Fruit fly (Drosophila melanogaster) whole organism, embryonic: ENCODE data around the gene CG4338.

Experiments used
- Asciz ChIP-seq: fragments of 200-800 bp; sonication (Bioruptor generic); optimal IDR thresholded peaks from 2 replicates; lab custom pipeline; 2017; ENCODE audit warnings: missing biosample characterization, mild to moderate bottlenecking, missing genetic modification characterization, missing genetic modification reagents
- Blimp-1 ChIP-seq: fragments of 200-800 bp; sonication (Bioruptor generic); optimal IDR thresholded peaks from 3 replicates; lab custom pipeline; 2018; ENCODE audit warnings: missing biosample characterization, missing genetic modification characterization, mild to moderate bottlenecking, moderate library complexity, missing genetic modification reagents
- CG11093 ChIP-seq: fragments of 200-800 bp; sonication (Bioruptor generic); IDR thresholded peaks from 3 replicates; pipeline ENCODE4 v1.3.6; 2022; ENCODE audit warnings: missing biosample characterization, missing genetic modification characterization
- CG11695 ChIP-seq: fragments of 200-800 bp; sonication (Bioruptor generic); IDR thresholded peaks from 3 replicates; pipeline ENCODE4 v1.3.6; 2022; ENCODE audit warnings: missing biosample characterization, missing genetic modification characterization
- CG12219 ChIP-seq: fragments of 200-800 bp; sonication (Bioruptor generic); optimal IDR thresholded peaks from 3 replicates; lab custom pipeline; 2018; ENCODE audit warnings: missing biosample characterization, mild to moderate bottlenecking, missing genetic modification characterization
- CG12659 ChIP-seq: fragments of 200-800 bp; sonication (Bioruptor generic); optimal IDR thresholded peaks from 3 replicates; lab custom pipeline; 2017; ENCODE audit warnings: mild to moderate bottlenecking, missing biosample characterization, missing genetic modification reagents, missing genetic modification characterization
- CG13287 ChIP-seq: fragments of 200-800 bp; sonication (Bioruptor generic); IDR thresholded peaks from 2 replicates; pipeline ENCODE4 v1.3.6; 2022; ENCODE audit warnings: missing biosample characterization, missing genetic modification characterization; ENCODE audit not compliant: partially characterized antibody
- CG15514 ChIP-seq: fragments of 200-800 bp; sonication (Bioruptor generic); optimal IDR thresholded peaks from 3 replicates; lab custom pipeline; 2017; ENCODE audit warnings: missing biosample characterization, missing genetic modification characterization, mild to moderate bottlenecking, moderate library complexity, missing genetic modification reagents
- CG15601 ChIP-seq: fragments of 200-800 bp; sonication (Bioruptor generic); optimal IDR thresholded peaks from 3 replicates; lab custom pipeline; 2019; ENCODE audit warnings: missing biosample characterization, mild to moderate bottlenecking, missing genetic modification characterization, moderate library complexity
- CG1792 ChIP-seq: fragments of 200-800 bp; sonication (Bioruptor generic); optimal IDR thresholded peaks from 2 replicates; lab custom pipeline; 2016; ENCODE audit warnings: missing biosample characterization, missing genetic modification characterization
- CG31365 ChIP-seq: fragments of 200-800 bp; sonication (Bioruptor generic); optimal IDR thresholded peaks from 2 replicates; lab custom pipeline; 2018; ENCODE audit warnings: missing biosample characterization, mild to moderate bottlenecking, missing genetic modification characterization
- CG31441 ChIP-seq: fragments of 200-800 bp; sonication (Bioruptor generic); IDR thresholded peaks from 2 replicates; pipeline ENCODE4 v1.3.6; 2022; ENCODE audit warnings: missing biosample characterization, missing genetic modification characterization
- CG32772 ChIP-seq: fragments of 200-800 bp; sonication (Bioruptor generic); IDR thresholded peaks from 2 replicates; pipeline ENCODE4 v1.3.6; 2022; ENCODE audit warnings: missing biosample characterization, missing genetic modification characterization
- CG5953 ChIP-seq: fragments of 200-800 bp; sonication (Bioruptor generic); IDR thresholded peaks from 2 replicates; pipeline ENCODE4 v1.3.6; 2022; ENCODE audit warnings: missing biosample characterization, missing genetic modification characterization
- CG6683 ChIP-seq: fragments of 200-800 bp; sonication (Bioruptor generic); optimal IDR thresholded peaks from 2 replicates; lab custom pipeline; 2017; ENCODE audit warnings: missing biosample characterization, mild to moderate bottlenecking, missing genetic modification characterization, missing genetic modification reagents
- CG8290 ChIP-seq, 3 experiments: fragments of 200-800 bp; sonication (Bioruptor generic); optimal IDR thresholded peaks; 2 replicates each; lab custom pipeline; 2016 to 2019; ENCODE audit warnings: missing biosample characterization in 3 of 3, missing genetic modification characterization in 3 of 3, mild to moderate bottlenecking in 2 of 3, moderate library complexity in 1 of 3
- CoRest ChIP-seq: fragments of 200-800 bp; sonication (Bioruptor generic); optimal IDR thresholded peaks from 3 replicates; lab custom pipeline; 2018; ENCODE audit warnings: missing biosample characterization, mild to moderate bottlenecking, missing genetic modification characterization, moderate library complexity
- Dbx ChIP-seq: fragments of 200-800 bp; sonication (Bioruptor generic); IDR thresholded peaks from 3 replicates; pipeline ENCODE4 v1.3.6; 2022; ENCODE audit warnings: missing biosample characterization, missing genetic modification characterization
- Dll ChIP-seq: fragments of 200-800 bp; sonication (Bioruptor generic); IDR thresholded peaks from 4 replicates; pipeline ENCODE4 v1.3.6; 2022; ENCODE audit warnings: missing biosample characterization, missing genetic modification characterization; ENCODE audit not compliant: partially characterized antibody
- HHEX ChIP-seq: fragments of 200-800 bp; sonication (Bioruptor generic); optimal IDR thresholded peaks from 3 replicates; lab custom pipeline; 2017; ENCODE audit warnings: missing biosample characterization, mild to moderate bottlenecking, missing genetic modification characterization, missing genetic modification reagents
- HLH4C ChIP-seq: fragments of 200-800 bp; sonication (Bioruptor generic); IDR thresholded peaks from 3 replicates; pipeline ENCODE4 v1.3.6; 2022; ENCODE audit warnings: missing biosample characterization, missing genetic modification characterization; ENCODE audit not compliant: partially characterized antibody
- Kr ChIP-seq: fragments of 200-800 bp; sonication (Bioruptor generic); optimal IDR thresholded peaks from 2 replicates; lab custom pipeline; 2017; ENCODE audit warnings: missing biosample characterization, mild to moderate bottlenecking, missing genetic modification characterization
- Lim3 ChIP-seq: fragments of 200-800 bp; sonication (Bioruptor generic); IDR thresholded peaks from 2 replicates; pipeline ENCODE4 v1.3.6; 2022; ENCODE audit warnings: missing biosample characterization, missing genetic modification characterization
- Mrtf ChIP-seq: fragments of 200-800 bp; sonication (Bioruptor generic); IDR thresholded peaks from 3 replicates; pipeline ENCODE4 v1.3.6; 2022; ENCODE audit warnings: missing biosample characterization, missing genetic modification characterization
- Oli ChIP-seq: fragments of 200-800 bp; sonication (Bioruptor generic); optimal IDR thresholded peaks from 2 replicates; lab custom pipeline; 2018; ENCODE audit warnings: missing biosample characterization, mild to moderate bottlenecking, missing genetic modification characterization, moderate library complexity
- PHDP ChIP-seq: fragments of 200-800 bp; sonication (Bioruptor generic); optimal IDR thresholded peaks from 3 replicates; lab custom pipeline; 2018; ENCODE audit warnings: missing biosample characterization, mild to moderate bottlenecking, missing genetic modification characterization, moderate library complexity
- Ptx1 ChIP-seq: fragments of 200-800 bp; sonication (Bioruptor generic); IDR thresholded peaks from 2 replicates; pipeline ENCODE4 v1.3.6; 2022; ENCODE audit warnings: missing biosample characterization, missing genetic modification characterization
- Sox100B ChIP-seq: fragments of 200-800 bp; sonication (Bioruptor generic); optimal IDR thresholded peaks from 3 replicates; lab custom pipeline; 2018; ENCODE audit warnings: missing biosample characterization, mild to moderate bottlenecking, missing genetic modification characterization
- Sry-δ ChIP-seq: fragments of 200-800 bp; sonication (Bioruptor generic); optimal IDR thresholded peaks from 2 replicates; lab custom pipeline; 2016; ENCODE audit warnings: missing biosample characterization, missing genetic modification characterization
- Xrp1 ChIP-seq: fragments of 200-800 bp; sonication (Bioruptor generic); IDR thresholded peaks from 2 replicates; pipeline ENCODE4 v1.3.6; 2022; ENCODE audit warnings: missing biosample characterization, missing genetic modification characterization
- amos ChIP-seq: fragments of 200-800 bp; sonication (Bioruptor generic); IDR thresholded peaks from 2 replicates; pipeline ENCODE4 v1.3.6; 2022; ENCODE audit warnings: missing biosample characterization, missing genetic modification characterization; ENCODE audit not compliant: partially characterized antibody
- ap ChIP-seq: fragments of 200-800 bp; sonication (Bioruptor generic); IDR thresholded peaks from 2 replicates; pipeline ENCODE4 v1.3.6; 2022; ENCODE audit warnings: missing biosample characterization, missing genetic modification characterization
- bbx ChIP-seq: fragments of 200-800 bp; sonication (Bioruptor generic); IDR thresholded peaks from 2 replicates; pipeline ENCODE4 v1.3.6; 2022; ENCODE audit warnings: missing biosample characterization, missing genetic modification characterization; ENCODE audit not compliant: partially characterized antibody
- chn ChIP-seq: fragments of 200-800 bp; sonication (Bioruptor generic); optimal IDR thresholded peaks from 2 replicates; lab custom pipeline; 2016; ENCODE audit warnings: missing biosample characterization, missing genetic modification characterization
- corto ChIP-seq: fragments of 200-800 bp; sonication (Bioruptor generic); optimal IDR thresholded peaks from 2 replicates; lab custom pipeline; 2016; ENCODE audit warnings: missing biosample characterization, mild to moderate bottlenecking, missing genetic modification characterization, moderate library complexity
- danr ChIP-seq: fragments of 200-800 bp; sonication (Bioruptor generic); IDR thresholded peaks from 2 replicates; pipeline ENCODE4 v1.3.6; 2022; ENCODE audit warnings: missing biosample characterization, missing genetic modification characterization
- ftz-f1 ChIP-seq: fragments of 200-800 bp; sonication (Bioruptor generic); optimal IDR thresholded peaks from 2 replicates; lab custom pipeline; 2016; ENCODE audit warnings: missing biosample characterization, missing genetic modification characterization
- gcm2 ChIP-seq: fragments of 200-800 bp; sonication (Bioruptor generic); optimal IDR thresholded peaks from 2 replicates; lab custom pipeline; 2016; ENCODE audit warnings: missing biosample characterization, missing genetic modification characterization
- jumu ChIP-seq: fragments of 200-800 bp; sonication (Bioruptor generic); optimal IDR thresholded peaks from 3 replicates; lab custom pipeline; 2016; ENCODE audit warnings: missing biosample characterization, missing genetic modification characterization
- mam ChIP-seq: fragments of 200-800 bp; sonication (Bioruptor generic); optimal IDR thresholded peaks from 3 replicates; lab custom pipeline; 2016; ENCODE audit warnings: missing biosample characterization, missing genetic modification characterization
- mld ChIP-seq: fragments of 200-800 bp; sonication (Bioruptor generic); IDR thresholded peaks from 3 replicates; pipeline ENCODE4 v1.3.6; 2022; ENCODE audit warnings: missing biosample characterization, missing genetic modification characterization; ENCODE audit not compliant: partially characterized antibody
- oc ChIP-seq: fragments of 200-800 bp; sonication (Bioruptor generic); optimal IDR thresholded peaks from 2 replicates; lab custom pipeline; 2018; ENCODE audit warnings: missing biosample characterization, mild to moderate bottlenecking, missing genetic modification characterization, moderate library complexity
- pb ChIP-seq: fragments of 200-800 bp; sonication (Bioruptor generic); optimal IDR thresholded peaks from 3 replicates; lab custom pipeline; 2016; ENCODE audit warnings: missing biosample characterization, missing genetic modification characterization
- rib ChIP-seq: fragments of 200-800 bp; sonication (Bioruptor generic); IDR thresholded peaks from 2 replicates; pipeline ENCODE4 v1.3.6; 2022; ENCODE audit warnings: missing biosample characterization, missing genetic modification characterization
- scrt ChIP-seq: fragments of 200-800 bp; sonication (Bioruptor generic); optimal IDR thresholded peaks from 2 replicates; lab custom pipeline; 2018; ENCODE audit warnings: missing biosample characterization, mild to moderate bottlenecking, missing genetic modification characterization, moderate library complexity
- shn ChIP-seq: fragments of 200-800 bp; sonication (Bioruptor generic); optimal IDR thresholded peaks from 3 replicates; lab custom pipeline; 2016; ENCODE audit warnings: missing biosample characterization, missing genetic modification characterization
- toy ChIP-seq: fragments of 200-800 bp; sonication (Bioruptor generic); IDR thresholded peaks from 2 replicates; pipeline ENCODE4 v1.3.6; 2022; ENCODE audit warnings: missing biosample characterization, missing genetic modification characterization

Gene CG4338

dm6 chr3R:15250454-15250853 lies 24.9 kb upstream of the CG4338 start (continued):
- TF ChIP-seq CG1792 (no peak), Sox100B (GFP tag; lab: Kevin White, UChicago) (no peak), CG5953 (GFP tag; lab: Robert Waterston, UW) (peak; percentile 54; the same call in 1 of the 2 replicates), jumu (GFP tag; lab: Kevin White, UChicago) (no peak), Xrp1 (GFP tag; lab: Robert Waterston, UW) (peak; percentile 81), Sry-δ (no peak), rib (GFP tag; lab: Robert Waterston, UW) (peak; percentile 46; the same call in 1 of the 2 replicates), CG32772 (GFP tag; lab: Robert Waterston, UW) (peak; percentile 69), CG11695 (GFP tag; lab: Robert Waterston, UW) (peak; percentile 74), Oli (no peak), Asciz (GFP tag; lab: Kevin White, UChicago) (no peak), CG31365 (tag; lab: Kevin White, UChicago) (no peak), oc (tag; lab: Kevin White, UChicago) (no peak), CG12659 (GFP tag; lab: Kevin White, UChicago) (peak; percentile 66), amos (no peak), gcm2 (no peak), HHEX (peak; percentile 42), shn (GFP tag; lab: Kevin White, UChicago) (no peak), ap (GFP tag; lab: Robert Waterston, UW) (peak; percentile 61), chn (no peak), danr (GFP tag; lab: Robert Waterston, UW) (peak; percentile 32; the same call in 1 of the 2 replicates), scrt (GFP tag; lab: Kevin White, UChicago) (no peak), CG13287 (GFP tag; lab: Robert Waterston, UW) (no peak), CoRest (tag; lab: Kevin White, UChicago) (no peak), corto (no peak), mam (GFP tag; lab: Kevin White, UChicago) (peak; percentile 0), CG15601 (tag; lab: Kevin White, UChicago) (no peak), CG11093 (peak; percentile 63; the same call in 2 of the 3 replicates), PHDP (tag; lab: Kevin White, UChicago) (no peak), Blimp-1 (GFP tag; lab: Kevin White, UChicago) (no peak), CG12219 (GFP tag; lab: Kevin White, UChicago) (peak; percentile 23), Kr (GFP tag; lab: Kevin White, UChicago) (no peak), Lim3 (GFP tag; lab: Robert Waterston, UW) (0 out of 2 replicates have a peak, but pooled peaks have one; percentile 31)

dm6 chr3R:15262710-15263672 lies 12.3 kb upstream of the CG4338 start, which contains the start of the genes eIF2gamma and Set:
TSS of gene eIF2gamma (minus strand) at chr3R:15263458.
TSS of gene Set (plus strand) at chr3R:15263552.
- no peak for TF ChIP-seq CG31441 (GFP tag; lab: Robert Waterston, UW)
- peak; percentile 55 for TF ChIP-seq jumu (GFP tag; lab: Kevin White, UChicago)
- TF ChIP-seq rib (GFP tag; lab: Robert Waterston, UW): no peak
- peak; percentile 99 for TF ChIP-seq bbx (GFP tag; lab: Robert Waterston, UW)
- peak; percentile 91 for TF ChIP-seq Dll (GFP tag; lab: Robert Waterston, UW)
- no peak; the same call in 1 of the 2 replicates for TF ChIP-seq Ptx1 (GFP tag; lab: Robert Waterston, UW)
- TF ChIP-seq Dbx (GFP tag; lab: Robert Waterston, UW): peak; percentile 64
- TF ChIP-seq toy: no peak
- TF ChIP-seq pb (GFP tag; lab: Kevin White, UChicago): no peak
- TF ChIP-seq CG31365 (tag; lab: Kevin White, UChicago): no peak
- TF ChIP-seq Mrtf (GFP tag; lab: Robert Waterston, UW): 0 out of 3 replicates have a peak, but pooled peaks have one; percentile 33
- TF ChIP-seq CG6683 (GFP tag; lab: Kevin White, UChicago): no peak
- peak; percentile 98 for TF ChIP-seq HLH4C (GFP tag; lab: Robert Waterston, UW)
- peak; percentile 99 for TF ChIP-seq mld (GFP tag; lab: Robert Waterston, UW)
- TF ChIP-seq ftz-f1 (GFP tag; lab: Kevin White, UChicago): peak; percentile 54
- TF ChIP-seq CG8290 (GFP tag; optimal IDR thresholded peaks at IDR 0.05; lab: Kevin White, UChicago): no peak
- no peak for TF ChIP-seq CG8290 (tag; optimal IDR thresholded peaks at IDR 0.05; lab: Kevin White, UChicago)
- TF ChIP-seq CG15514: peak; percentile 80
